Fruit fly (Drosophila melanogaster) whole organism, embryonic: Measurements from ENCODE around the gene Cep135.
A peak's percentile ranks its signal among the peaks of the same experiment; 100 is the strongest.

Experiments
- CG10321 ChIP-seq: fragments of 200-800 bp; sonication (Bioruptor generic); IDR thresholded peaks from 2 replicates; pipeline ENCODE4 v1.3.6; 2022; ENCODE audit warnings: missing biosample characterization, missing genetic modification characterization
- CG10366 ChIP-seq: fragments of 200-800 bp; sonication (Bioruptor generic); IDR thresholded peaks from 2 replicates; pipeline ENCODE4 v1.3.6; 2022; ENCODE audit warnings: missing biosample characterization, missing genetic modification characterization
- CG11093 ChIP-seq: fragments of 200-800 bp; sonication (Bioruptor generic); IDR thresholded peaks from 3 replicates; pipeline ENCODE4 v1.3.6; 2022; ENCODE audit warnings: missing biosample characterization, missing genetic modification characterization
- CG12659 ChIP-seq: fragments of 200-800 bp; sonication (Bioruptor generic); optimal IDR thresholded peaks from 3 replicates; lab custom pipeline; 2017; ENCODE audit warnings: mild to moderate bottlenecking, missing biosample characterization, missing genetic modification reagents, missing genetic modification characterization
- CG13296 ChIP-seq: fragments of 200-800 bp; sonication (Bioruptor generic); optimal IDR thresholded peaks from 3 replicates; lab custom pipeline; 2018; ENCODE audit warnings: missing biosample characterization, mild to moderate bottlenecking, missing genetic modification characterization
- CG13424 ChIP-seq: fragments of 200-800 bp; sonication (Bioruptor generic); optimal IDR thresholded peaks from 2 replicates; lab custom pipeline; 2019; ENCODE audit warnings: missing biosample characterization, mild to moderate bottlenecking, missing genetic modification characterization, moderate library complexity
- CG14441 ChIP-seq: fragments of 200-800 bp; sonication (Bioruptor generic); IDR thresholded peaks from 2 replicates; pipeline ENCODE4 v1.3.6; 2022; ENCODE audit warnings: missing biosample characterization, missing genetic modification characterization
- CG14710 ChIP-seq: fragments of 200-800 bp; sonication (Bioruptor generic); optimal IDR thresholded peaks from 3 replicates; lab custom pipeline; 2019; ENCODE audit warnings: missing biosample characterization, mild to moderate bottlenecking, missing genetic modification characterization, moderate library complexity
- CG15696 ChIP-seq: fragments of 200-800 bp; sonication (Bioruptor generic); optimal IDR thresholded peaks from 2 replicates; lab custom pipeline; 2019; ENCODE audit warnings: missing biosample characterization, mild to moderate bottlenecking, missing genetic modification characterization, moderate library complexity
- CG1603 ChIP-seq: fragments of 200-800 bp; sonication (Bioruptor generic); optimal IDR thresholded peaks from 2 replicates; lab custom pipeline; 2019; ENCODE audit warnings: missing biosample characterization, mild to moderate bottlenecking, missing genetic modification characterization, moderate library complexity
- CG17802 ChIP-seq: fragments of 200-800 bp; sonication (Bioruptor generic); optimal IDR thresholded peaks from 2 replicates; lab custom pipeline; 2018; ENCODE audit warnings: missing biosample characterization, mild to moderate bottlenecking, missing genetic modification characterization, moderate library complexity
- CG1832 ChIP-seq: fragments of 200-800 bp; sonication (Bioruptor generic); optimal IDR thresholded peaks from 2 replicates; lab custom pipeline; 2017; ENCODE audit warnings: missing biosample characterization, mild to moderate bottlenecking, missing genetic modification characterization, inconsistent platforms
- CG18599 ChIP-seq: fragments of 200-800 bp; sonication (Bioruptor generic); optimal IDR thresholded peaks from 3 replicates; lab custom pipeline; 2017; ENCODE audit warnings: missing biosample characterization, missing genetic modification characterization, mild to moderate bottlenecking, moderate library complexity, missing genetic modification reagents
- CG2120 ChIP-seq: fragments of 200-800 bp; sonication (Bioruptor generic); optimal IDR thresholded peaks from 3 replicates; lab custom pipeline; 2016; ENCODE audit warnings: missing biosample characterization, missing genetic modification characterization
- CG2129 ChIP-seq: fragments of 200-800 bp; sonication (Bioruptor generic); IDR thresholded peaks from 2 replicates; pipeline ENCODE4 v1.3.6; 2022; ENCODE audit warnings: missing biosample characterization, missing genetic modification characterization; ENCODE audit not compliant: partially characterized antibody
- CG2875 ChIP-seq: fragments of 200-800 bp; sonication (Bioruptor generic); optimal IDR thresholded peaks from 2 replicates; lab custom pipeline; 2017; ENCODE audit warnings: missing biosample characterization, mild to moderate bottlenecking, missing genetic modification characterization, missing genetic modification reagents
- CG6254 ChIP-seq: fragments of 200-800 bp; sonication (Bioruptor generic); optimal IDR thresholded peaks from 3 replicates; lab custom pipeline; 2017; ENCODE audit warnings: mild to moderate bottlenecking, missing biosample characterization, missing genetic modification reagents, missing genetic modification characterization
- CG8290 ChIP-seq, 3 experiments: fragments of 200-800 bp; sonication (Bioruptor generic); optimal IDR thresholded peaks; 2 replicates each; lab custom pipeline; 2016 to 2019; ENCODE audit warnings: missing biosample characterization in 3 of 3, missing genetic modification characterization in 3 of 3, mild to moderate bottlenecking in 2 of 3, moderate library complexity in 1 of 3
- CG8765 ChIP-seq: fragments of 200-800 bp; sonication (Bioruptor generic); IDR thresholded peaks from 2 replicates; pipeline ENCODE4 v1.3.6; 2022; ENCODE audit warnings: missing biosample characterization, missing genetic modification characterization
- CG9727 ChIP-seq: fragments of 200-800 bp; sonication (Bioruptor generic); optimal IDR thresholded peaks from 3 replicates; lab custom pipeline; 2017; ENCODE audit warnings: missing biosample characterization, mild to moderate bottlenecking, missing genetic modification characterization
- Chrac-16 ChIP-seq: fragments of 200-800 bp; sonication (Bioruptor generic); optimal IDR thresholded peaks from 3 replicates; lab custom pipeline; 2016; ENCODE audit warnings: missing biosample characterization, missing genetic modification characterization
- CoRest ChIP-seq: fragments of 200-800 bp; sonication (Bioruptor generic); optimal IDR thresholded peaks from 3 replicates; lab custom pipeline; 2018; ENCODE audit warnings: missing biosample characterization, mild to moderate bottlenecking, missing genetic modification characterization, moderate library complexity
- Doc3 ChIP-seq: fragments of 200-800 bp; sonication (Bioruptor generic); IDR thresholded peaks from 3 replicates; pipeline ENCODE4 v1.3.6; 2022; ENCODE audit warnings: missing biosample characterization, missing genetic modification characterization; ENCODE audit not compliant: partially characterized antibody
- Fer3 ChIP-seq: fragments of 200-800 bp; sonication (Bioruptor generic); optimal IDR thresholded peaks from 2 replicates; lab custom pipeline; 2018; ENCODE audit warnings: missing biosample characterization, mild to moderate bottlenecking, missing genetic modification characterization, moderate library complexity
- HLHmδ ChIP-seq: fragments of 200-800 bp; sonication (Bioruptor generic); optimal IDR thresholded peaks from 2 replicates; lab custom pipeline; 2018; ENCODE audit warnings: missing biosample characterization, mild to moderate bottlenecking, missing genetic modification characterization, moderate library complexity
- Hmr ChIP-seq: fragments of 200-800 bp; sonication (Bioruptor generic); optimal IDR thresholded peaks from 3 replicates; lab custom pipeline; 2017; ENCODE audit warnings: mild to moderate bottlenecking, missing biosample characterization, missing genetic modification reagents, missing genetic modification characterization
- Kr ChIP-seq: fragments of 200-800 bp; sonication (Bioruptor generic); optimal IDR thresholded peaks from 2 replicates; lab custom pipeline; 2017; ENCODE audit warnings: missing biosample characterization, mild to moderate bottlenecking, missing genetic modification characterization
- Med ChIP-seq: fragments of 200-800 bp; sonication (Bioruptor generic); peaks from one replicate; lab custom pipeline; 2016; ENCODE audit warnings: missing biosample characterization, missing genetic modification characterization, mild to moderate bottlenecking, inconsistent platforms, moderate library complexity
- NFAT ChIP-seq: fragments of 200-800 bp; sonication (Bioruptor generic); IDR thresholded peaks from 2 replicates; pipeline ENCODE4 v1.3.6; 2022; ENCODE audit warnings: missing biosample characterization, missing genetic modification characterization
- Nf-YC ChIP-seq: fragments of 200-800 bp; optimal IDR thresholded peaks from 3 replicates; lab custom pipeline; 2019; ENCODE audit warnings: missing biosample characterization, mild to moderate bottlenecking, missing genetic modification characterization, moderate library complexity
- Rfx ChIP-seq: fragments of 200-800 bp; sonication (Bioruptor generic); IDR thresholded peaks from 2 replicates; pipeline ENCODE4 v1.3.6; 2022; ENCODE audit warnings: missing biosample characterization, missing genetic modification characterization
- Sry-β ChIP-seq: fragments of 200-800 bp; sonication (Bioruptor generic); optimal IDR thresholded peaks from 2 replicates; lab custom pipeline; 2018; ENCODE audit warnings: missing biosample characterization, mild to moderate bottlenecking, missing genetic modification characterization, moderate library complexity
- Ssrp ChIP-seq: fragments of 200-800 bp; sonication (Bioruptor generic); optimal IDR thresholded peaks from 2 replicates; lab custom pipeline; 2018; ENCODE audit warnings: missing biosample characterization, mild to moderate bottlenecking, missing genetic modification characterization, moderate library complexity
- chm ChIP-seq: fragments of 200-800 bp; sonication (Bioruptor generic); IDR thresholded peaks from 2 replicates; pipeline ENCODE4 v1.3.6; 2022; ENCODE audit warnings: missing biosample characterization, missing genetic modification characterization
- ci ChIP-seq: fragments of 200-800 bp; sonication (Bioruptor generic); IDR thresholded peaks from 3 replicates; pipeline ENCODE4 v1.3.6; 2022; ENCODE audit warnings: missing biosample characterization, missing genetic modification characterization
- croc ChIP-seq: fragments of 200-800 bp; sonication (Bioruptor generic); conservative IDR thresholded peaks from 3 replicates; pipeline ENCODE4 v1.3.6; 2022; ENCODE audit warnings: missing biosample characterization, missing genetic modification characterization
- dysf ChIP-seq: fragments of 200-800 bp; sonication (Bioruptor generic); IDR thresholded peaks from 3 replicates; pipeline ENCODE4 v1.3.6; 2022; ENCODE audit warnings: missing biosample characterization, missing genetic modification characterization
- ind ChIP-seq: fragments of 200-800 bp; sonication (Bioruptor generic); optimal IDR thresholded peaks from 3 replicates; lab custom pipeline; 2016; ENCODE audit warnings: missing biosample characterization, missing genetic modification characterization
- kah ChIP-seq: fragments of 200-800 bp; sonication (Bioruptor generic); optimal IDR thresholded peaks from 2 replicates; lab custom pipeline; 2018; ENCODE audit warnings: missing biosample characterization, mild to moderate bottlenecking, missing genetic modification characterization
- klu ChIP-seq: fragments of 200-800 bp; sonication (Bioruptor generic); IDR thresholded peaks from 2 replicates; pipeline ENCODE4 v1.3.6; 2022; ENCODE audit warnings: missing biosample characterization, missing genetic modification characterization
- pros ChIP-seq: fragments of 200-800 bp; sonication (Bioruptor generic); optimal IDR thresholded peaks from 3 replicates; lab custom pipeline; 2019; ENCODE audit warnings: missing biosample characterization, mild to moderate bottlenecking, missing genetic modification characterization, moderate library complexity
- ranshi ChIP-seq: fragments of 200-800 bp; sonication (Bioruptor generic); IDR thresholded peaks from 2 replicates; pipeline ENCODE4 v1.3.6; 2022; ENCODE audit warnings: missing biosample characterization, missing genetic modification characterization
- slbo ChIP-seq: fragments of 200-800 bp; sonication (Bioruptor generic); IDR thresholded peaks from 2 replicates; pipeline ENCODE4 v1.3.6; 2022; ENCODE audit warnings: missing biosample characterization, missing genetic modification characterization
- sob ChIP-seq: fragments of 200-800 bp; sonication (Bioruptor generic); IDR thresholded peaks from 2 replicates; pipeline ENCODE4 v1.3.6; 2022; ENCODE audit warnings: missing biosample characterization, missing genetic modification characterization
- tgo ChIP-seq: fragments of 200-800 bp; sonication (Bioruptor generic); IDR thresholded peaks from 3 replicates; pipeline ENCODE4 v1.3.6; 2022; ENCODE audit warnings: missing biosample characterization, missing genetic modification characterization
- ttk ChIP-seq: fragments of 200-800 bp; sonication (Bioruptor generic); IDR thresholded peaks from 2 replicates; pipeline ENCODE4 v2.1.2; 2022; ENCODE audit warnings: missing biosample characterization, missing genetic modification characterization
- unpg ChIP-seq: fragments of 200-800 bp; sonication (Bioruptor generic); optimal IDR thresholded peaks from 3 replicates; lab custom pipeline; 2018; ENCODE audit warnings: missing biosample characterization, mild to moderate bottlenecking, missing genetic modification characterization, moderate library complexity

The Cep135 gene

DNA sequence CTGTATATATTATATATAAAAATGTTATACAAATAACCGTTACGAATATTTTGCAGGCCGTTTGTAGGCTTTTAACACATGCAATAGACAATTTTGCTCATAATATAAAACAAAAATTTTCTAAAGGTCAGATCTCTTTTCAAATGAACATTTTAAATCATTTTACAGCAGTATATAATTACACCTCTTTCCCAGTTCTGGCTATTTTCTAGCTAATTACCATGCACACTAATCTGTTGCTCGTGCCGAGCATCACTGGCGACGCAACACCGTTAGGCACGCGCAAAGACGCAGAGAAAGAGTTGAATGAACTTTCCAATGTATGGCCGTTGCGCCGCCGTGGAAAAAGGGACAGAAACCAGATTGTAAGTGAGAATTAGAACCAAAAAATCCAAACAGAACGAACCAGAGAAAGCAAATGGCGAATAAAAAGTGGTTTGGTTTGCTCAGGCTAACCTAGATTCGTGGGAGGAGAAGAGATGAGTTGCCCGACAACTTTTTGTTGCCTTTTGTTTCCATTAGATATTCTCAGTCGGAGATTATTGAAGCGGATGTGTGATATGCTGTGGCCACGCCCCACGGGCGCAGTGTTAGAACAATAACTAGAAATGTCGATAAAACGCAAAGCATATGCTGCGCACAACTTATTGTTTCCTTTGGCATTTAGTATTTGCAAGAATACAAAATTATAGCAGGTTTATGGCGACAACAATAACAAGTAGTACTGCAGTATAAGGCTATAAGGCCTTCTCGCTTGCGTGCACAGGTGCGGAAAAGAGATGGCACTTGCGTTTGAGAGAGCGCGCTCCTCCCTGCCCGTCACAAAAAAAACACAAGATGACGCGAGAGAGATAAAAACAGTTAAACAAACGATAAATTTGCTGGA, 24.8 kb downstream of the Cep135 start (continued):
- TF ChIP-seq Sry-β (GFP tag; lab: Kevin White, UChicago) (peak; percentile 96), Chrac-16 (GFP tag; lab: Kevin White, UChicago) (peak; percentile 24), CG13296 (no peak), CG1832 (GFP tag; lab: Kevin White, UChicago) (peak; percentile 83), CG2129 (GFP tag; lab: Robert Waterston, UW) (no peak), ttk (GFP tag; lab: Robert Waterston, UW) (peak; percentile 37; the same call in 1 of the 2 replicates), chm (GFP tag; lab: Robert Waterston, UW) (peak; percentile 6; the same call in 1 of the 2 replicates), Fer3 (tag; lab: Kevin White, UChicago) (peak; percentile 20), klu (GFP tag; lab: Robert Waterston, UW) (no peak), CG8290 (GFP tag; optimal IDR thresholded peaks at IDR 0.05; lab: Kevin White, UChicago) (no peak), CG8290 (tag; optimal IDR thresholded peaks at IDR 0.05; lab: Kevin White, UChicago) (peak; percentile 50 to 66), pros (GFP tag; lab: Kevin White, UChicago) (peak; percentile 81), CG2875 (GFP tag; lab: Kevin White, UChicago) (no peak), CoRest (peak; percentile 51), Hmr (GFP tag; lab: Kevin White, UChicago) (peak; percentile 19), ci (GFP tag; lab: Robert Waterston, UW) (peak; percentile 22; the same call in 2 of the 3 replicates), CG1603 (peak; percentile 26), CG2120 (peak; percentile 26), sob (peak; percentile 25; the same call in 1 of the 2 replicates), CG10321 (peak; percentile 96), kah (GFP tag; lab: Kevin White, UChicago) (peak; percentile 0), CG14710 (peak; percentile 29), dysf (peak; percentile 14; the same call in 1 of the 3 replicates), CG9727 (GFP tag; lab: Kevin White, UChicago) (peak; percentile 31), slbo (GFP tag; lab: Robert Waterston, UW) (peak; percentile 60), CG6254 (no peak), croc (GFP tag; lab: Robert Waterston, UW) (no peak), Kr (GFP tag; lab: Kevin White, UChicago) (peak; percentile 30), tgo (GFP tag; lab: Robert Waterston, UW) (0 out of 3 replicates have a peak, but pooled peaks have one; percentile 23), HLHmδ (peak; percentile 33), CG14441 (peak; percentile 26; the same call in 1 of the 2 replicates), Nf-YC (tag; lab: Kevin White, UChicago) (peak; percentile 20), CG10366 (GFP tag; lab: Robert Waterston, UW) (peak; percentile 40), CG17802 (tag; lab: Kevin White, UChicago) (no peak), Doc3 (0 out of 3 replicates have a peak, but pooled peaks have one; percentile 13), NFAT (GFP tag; lab: Robert Waterston, UW) (0 out of 2 replicates have a peak, but pooled peaks have one; percentile 19), Ssrp (tag; lab: Kevin White, UChicago) (peak; percentile 30), Rfx (GFP tag; lab: Robert Waterston, UW) (peak; percentile 73), CG11093 (GFP tag; lab: Robert Waterston, UW) (no peak), CG13424 (tag; lab: Kevin White, UChicago) (peak; percentile 46), CG12659 (peak; percentile 2), Med (GFP tag; lab: Kevin White, UChicago) (peak; percentile 53), unpg (GFP tag; lab: Kevin White, UChicago) (peak; percentile 16), CG8765 (GFP tag; lab: Robert Waterston, UW) (0 out of 2 replicates have a peak, but pooled peaks have one; percentile 13), CG18599 (GFP tag; lab: Kevin White, UChicago) (no peak), CG15696 (tag; lab: Kevin White, UChicago) (no peak), ind (GFP tag; lab: Kevin White, UChicago) (peak; percentile 1), ranshi (GFP tag; lab: Robert Waterston, UW) (0 out of 2 replicates have a peak, but pooled peaks have one; percentile 21)
